Worm (Caenorhabditis elegans) whole organism, early embryonic: ENCODE measurements around the gene mig-18.

ENCODE experiments used
- B0310.2 ChIP-seq: sonication (generic microtip); optimal IDR thresholded peaks from 2 replicates; lab custom pipeline; 2016; ENCODE audit warnings: mild to moderate bottlenecking, missing genetic modification characterization, missing compliant biosample characterization
- F13C5.2 ChIP-seq: sonication (generic microtip); optimal IDR thresholded peaks from 2 replicates; lab custom pipeline; 2017; ENCODE audit warnings: mild to moderate bottlenecking, missing genetic modification characterization, inconsistent platforms, missing compliant biosample characterization
- aly-1 ChIP-seq: sonication (generic microtip); optimal IDR thresholded peaks from 2 replicates; lab custom pipeline; 2016; ENCODE audit warnings: missing genetic modification characterization, missing compliant biosample characterization
- ama-1 ChIP-seq: fragments of 150-350 bp; optimal IDR thresholded peaks from 2 replicates; lab custom pipeline; 2014
- ceh-36 ChIP-seq: sonication (generic microtip); optimal IDR thresholded peaks from 2 replicates; lab custom pipeline; 2016; ENCODE audit warnings: missing genetic modification characterization, inconsistent platforms, missing compliant biosample characterization
- flt-1 ChIP-seq: fragments of 200-800 bp; sonication (Bioruptor generic); IDR thresholded peaks from 2 replicates; pipeline ENCODE4 v1.3.6; 2022; ENCODE audit warnings: missing genetic modification characterization, missing compliant biosample characterization
- hmbx-1 ChIP-seq: sonication (generic microtip); optimal IDR thresholded peaks from 2 replicates; lab custom pipeline; 2016; ENCODE audit warnings: mild to moderate bottlenecking, missing genetic modification characterization, missing compliant biosample characterization
- hmg-4 ChIP-seq: fragments of 200-800 bp; sonication (Bioruptor generic); optimal IDR thresholded peaks from 2 replicates; lab custom pipeline; 2018; ENCODE audit warnings: mild to moderate bottlenecking, missing genetic modification characterization, missing compliant biosample characterization
- hnd-1 ChIP-seq: sonication (generic microtip); optimal IDR thresholded peaks from 2 replicates; lab custom pipeline; 2016; ENCODE audit warnings: missing genetic modification characterization, missing compliant biosample characterization
- pes-1 ChIP-seq: fragments of 200-800 bp; sonication (Bioruptor generic); IDR thresholded peaks from 2 replicates; pipeline ENCODE4 v1.3.6; 2022; ENCODE audit warnings: missing genetic modification reagents, missing genetic modification characterization, missing compliant biosample characterization
- scrt-1 ChIP-seq: fragments of 200-800 bp; sonication (Bioruptor generic); IDR thresholded peaks from 2 replicates; pipeline ENCODE4 v1.3.6; 2022; ENCODE audit warnings: missing genetic modification characterization, missing compliant biosample characterization
- sea-1 ChIP-seq: fragments of 200-800 bp; sonication (Bioruptor generic); conservative IDR thresholded peaks from 2 replicates; pipeline ENCODE4 v1.3.6; 2022; ENCODE audit warnings: missing genetic modification characterization, missing compliant biosample characterization
- tbx-37 ChIP-seq: fragments of 200-800 bp; sonication (Bioruptor generic); conservative IDR thresholded peaks from 2 replicates; pipeline ENCODE4 v1.3.6; 2022; ENCODE audit warnings: missing genetic modification reagents, missing genetic modification characterization, missing compliant biosample characterization
- tra-4 ChIP-seq: sonication (generic microtip); optimal IDR thresholded peaks from 2 replicates; lab custom pipeline; 2017; ENCODE audit warnings: missing genetic modification characterization, missing compliant biosample characterization

ce11 chrIII:13402934-13403333, at the start of gene mig-18:
- TF ChIP-seq B0310.2 (tag; lab: Kevin White, UChicago) (no peak), pes-1 (GFP tag; lab: Robert Waterston, UW) (no peak), ama-1 (lab: Kevin White, UChicago) (no peak), ceh-36 (tag; lab: Kevin White, UChicago) (no peak), F13C5.2 (tag; lab: Kevin White, UChicago) (no peak), hmbx-1 (tag; lab: Kevin White, UChicago) (no peak), tbx-37 (GFP tag; lab: Robert Waterston, UW) (no peak), scrt-1 (GFP tag; lab: Robert Waterston, UW) (no peak), flt-1 (GFP tag; lab: Robert Waterston, UW) (no peak), aly-1 (tag; lab: Kevin White, UChicago) (no peak), tra-4 (tag; lab: Kevin White, UChicago) (no peak), sea-1 (GFP tag; lab: Robert Waterston, UW) (no peak), hmg-4 (GFP tag; lab: Kevin White, UChicago) (no peak), hnd-1 (tag; lab: Kevin White, UChicago) (no peak)
